Worm (Caenorhabditis elegans) whole organism, L4 larva: ENCODE results near the gene chhy-1.
A peak's percentile ranks its signal among the peaks of the same experiment; 100 is the strongest.

ENCODE experiments used
- F10B5.3 ChIP-seq: sonication (generic microtip); optimal IDR thresholded peaks from 2 replicates; lab custom pipeline; 2016; ENCODE audit warnings: mild to moderate bottlenecking, missing genetic modification characterization, missing compliant biosample characterization
- F26F4.8 ChIP-seq: fragments of 200-800 bp; sonication (Bioruptor generic); conservative IDR thresholded peaks from 2 replicates; pipeline ENCODE4 v1.3.6; 2022; ENCODE audit warnings: missing genetic modification characterization, missing compliant biosample characterization
- R02D3.7 ChIP-seq: fragments of 150-350 bp; sonication (generic microtip); optimal IDR thresholded peaks from 3 replicates; lab custom pipeline; 2014; ENCODE audit warnings: missing biosample characterization, missing genetic modification characterization
- T20F7.1 ChIP-seq: fragments of 200-800 bp; sonication (Bioruptor generic); optimal IDR thresholded peaks from 2 replicates; lab custom pipeline; 2018; ENCODE audit warnings: mild to moderate bottlenecking, missing genetic modification characterization, missing compliant biosample characterization
- T26A8.4 ChIP-seq: fragments of 200-800 bp; sonication (Bioruptor generic); IDR thresholded peaks from 2 replicates; pipeline ENCODE4 v1.3.6; 2022; ENCODE audit warnings: missing genetic modification characterization, missing compliant biosample characterization
- Y5F2A.4 ChIP-seq: fragments of 200-800 bp; sonication (Bioruptor generic); optimal IDR thresholded peaks from 2 replicates; lab custom pipeline; 2018; ENCODE audit warnings: mild to moderate bottlenecking, missing genetic modification characterization, missing compliant biosample characterization
- Y75B8A.6 ChIP-seq: fragments of 200-800 bp; sonication (Bioruptor generic); IDR thresholded peaks from 2 replicates; pipeline ENCODE4 v1.3.6; 2022; ENCODE audit warnings: missing genetic modification reagents, missing genetic modification characterization, missing compliant biosample characterization
- ZK337.2 ChIP-seq: fragments of 200-800 bp; sonication (Bioruptor generic); IDR thresholded peaks from 2 replicates; pipeline ENCODE4 v1.3.6; 2022; ENCODE audit warnings: missing genetic modification reagents, missing genetic modification characterization, missing compliant biosample characterization
- ZK546.5 ChIP-seq, 2 experiments: sonication (generic microtip); optimal IDR thresholded peaks; 2 replicates each; lab custom pipeline; 2017; ENCODE audit warnings: missing biosample characterization in 2 of 2, missing genetic modification characterization in 2 of 2
- aha-1 ChIP-seq: fragments of 150-350 bp; peaks from one replicate; lab custom pipeline; 2014; ENCODE audit warnings: missing biosample characterization, missing genetic modification characterization
- aly-2 ChIP-seq: sonication (generic microtip); optimal IDR thresholded peaks from 2 replicates; lab custom pipeline; 2018; ENCODE audit warnings: missing biosample characterization, missing genetic modification characterization
- ceh-28 ChIP-seq: fragments of 150-350 bp; optimal IDR thresholded peaks from 2 replicates; lab custom pipeline; 2014; ENCODE audit warnings: missing biosample characterization, missing genetic modification reagents, missing genetic modification characterization
- ceh-32 ChIP-seq: sonication (generic microtip); optimal IDR thresholded peaks from 2 replicates; lab custom pipeline; 2016; ENCODE audit warnings: mild to moderate bottlenecking, missing genetic modification characterization, missing compliant biosample characterization; ENCODE audit not compliant: poor library complexity
- ceh-62 ChIP-seq: sonication (generic microtip); optimal IDR thresholded peaks from 2 replicates; lab custom pipeline; 2017; ENCODE audit warnings: missing biosample characterization, missing genetic modification characterization
- cey-2 ChIP-seq: sonication (generic microtip); optimal IDR thresholded peaks from 3 replicates; lab custom pipeline; 2017; ENCODE audit warnings: missing genetic modification characterization, mild to moderate bottlenecking, missing compliant biosample characterization, antibody characterized with exemption, borderline replicate concordance; ENCODE audit not compliant: insufficient read depth
- ctbp-1 ChIP-seq: fragments of 200-800 bp; sonication (Bioruptor generic); IDR thresholded peaks from 2 replicates; pipeline ENCODE4 v1.3.6; 2022; ENCODE audit warnings: missing genetic modification reagents, missing genetic modification characterization, missing compliant biosample characterization
- daf-16 ChIP-seq, 3 experiments: sonication (generic microtip); optimal IDR thresholded peaks; 2 replicates each; lab custom pipeline; 2016 to 2017; ENCODE audit warnings: missing genetic modification characterization in 3 of 3, missing genetic modification reagents in 3 of 3, mild to moderate bottlenecking in 2 of 3, missing compliant biosample characterization in 2 of 3, missing biosample characterization in 1 of 3, moderate library complexity in 1 of 3
- dpl-1 ChIP-seq: fragments of 150-350 bp; optimal IDR thresholded peaks from 2 replicates; lab custom pipeline; 2014; ENCODE audit warnings: missing biosample characterization, missing genetic modification reagents, missing genetic modification characterization
- dve-1 ChIP-seq: sonication (generic microtip); optimal IDR thresholded peaks from 2 replicates; lab custom pipeline; 2017; ENCODE audit warnings: antibody characterized with exemption, mild to moderate bottlenecking, missing genetic modification characterization, missing compliant biosample characterization; ENCODE audit not compliant: insufficient read depth
- fkh-10 ChIP-seq: fragments of 150-350 bp; optimal IDR thresholded peaks from 2 replicates; lab custom pipeline; 2014; ENCODE audit warnings: missing biosample characterization, missing genetic modification reagents, missing genetic modification characterization
- hif-1 ChIP-seq, 2 experiments: sonication (generic microtip); optimal IDR thresholded peaks; 2 replicates each; lab custom pipeline; 2016 to 2017; ENCODE audit warnings: missing compliant biosample characterization in 2 of 2, missing genetic modification characterization in 2 of 2, missing genetic modification reagents in 2 of 2, missing genotype in 2 of 2, mild to moderate bottlenecking in 1 of 2
- hmg-1.1 ChIP-seq: fragments of 200-800 bp; sonication (Bioruptor generic); IDR thresholded peaks from 2 replicates; pipeline ENCODE4 v1.3.6; 2022; ENCODE audit warnings: missing genetic modification reagents, missing genetic modification characterization, missing compliant biosample characterization
- jun-1 ChIP-seq: fragments of 150-350 bp; optimal IDR thresholded peaks from 2 replicates; lab custom pipeline; 2014; ENCODE audit warnings: missing biosample characterization, missing genetic modification reagents, missing genetic modification characterization
- lin-13 ChIP-seq: fragments of 150-350 bp; optimal IDR thresholded peaks from 2 replicates; lab custom pipeline; 2014; ENCODE audit warnings: missing biosample characterization, missing genetic modification reagents, missing genetic modification characterization
- lin-15B ChIP-seq: fragments of 150-350 bp; sonication (generic microtip); optimal IDR thresholded peaks from 3 replicates; lab custom pipeline; 2014; ENCODE audit warnings: missing biosample characterization, missing genetic modification characterization
- lin-29 ChIP-seq: fragments of 200-800 bp; sonication (Bioruptor generic); IDR thresholded peaks from 2 replicates; pipeline ENCODE4 v1.3.6; 2022; ENCODE audit warnings: missing genetic modification reagents, missing genetic modification characterization, missing compliant biosample characterization
- lin-38 ChIP-seq: fragments of 200-800 bp; sonication (Bioruptor generic); IDR thresholded peaks from 2 replicates; pipeline ENCODE4 v1.3.6; 2022; ENCODE audit warnings: missing genetic modification reagents, missing genetic modification characterization, missing compliant biosample characterization
- lsy-2 ChIP-seq, 2 experiments: fragments of 150-350 bp in 1 of 2; sonication (generic microtip) in 1 of 2; optimal IDR thresholded peaks; 2 replicates each; lab custom pipeline; 2014 to 2017; ENCODE audit warnings: missing biosample characterization in 2 of 2, missing genetic modification characterization in 2 of 2
- mxl-2 ChIP-seq: fragments of 200-800 bp; sonication (Bioruptor generic); conservative IDR thresholded peaks from 2 replicates; pipeline ENCODE4 v1.3.6; 2022; ENCODE audit warnings: missing genetic modification reagents, missing genetic modification characterization, missing compliant biosample characterization
- nhr-102 ChIP-seq: sonication (generic microtip); optimal IDR thresholded peaks from 2 replicates; lab custom pipeline; 2016; ENCODE audit warnings: mild to moderate bottlenecking, missing genetic modification characterization, moderate library complexity, missing compliant biosample characterization
- nhr-11 ChIP-seq: fragments of 150-350 bp; optimal IDR thresholded peaks from 2 replicates; lab custom pipeline; 2014; ENCODE audit warnings: missing biosample characterization, missing genetic modification characterization
- nhr-111 ChIP-seq: fragments of 200-800 bp; sonication (Bioruptor generic); optimal IDR thresholded peaks from 2 replicates; lab custom pipeline; 2018; ENCODE audit warnings: mild to moderate bottlenecking, missing genetic modification characterization, missing compliant biosample characterization
- nhr-28 ChIP-seq: fragments of 150-350 bp; optimal IDR thresholded peaks from 2 replicates; lab custom pipeline; 2014; ENCODE audit warnings: missing biosample characterization, missing genetic modification characterization
- nhr-42 ChIP-seq: fragments of 200-800 bp; sonication (Bioruptor generic); IDR thresholded peaks from 2 replicates; pipeline ENCODE4 v1.3.6; 2022; ENCODE audit warnings: missing genetic modification characterization, missing compliant biosample characterization
- nhr-6 ChIP-seq: fragments of 150-350 bp; optimal IDR thresholded peaks from 2 replicates; lab custom pipeline; 2014; ENCODE audit warnings: missing biosample characterization, missing genetic modification characterization
- nhr-77 ChIP-seq: fragments of 150-350 bp; optimal IDR thresholded peaks from 2 replicates; lab custom pipeline; 2014; ENCODE audit warnings: missing biosample characterization, missing genetic modification characterization
- pqm-1 ChIP-seq: sonication (generic microtip); optimal IDR thresholded peaks from 2 replicates; lab custom pipeline; 2017; ENCODE audit warnings: missing biosample characterization, missing genetic modification characterization
- rbr-2 ChIP-seq: sonication (generic microtip); optimal IDR thresholded peaks from 2 replicates; lab custom pipeline; 2016; ENCODE audit warnings: missing genotype, missing genetic modification characterization, missing compliant biosample characterization
- saeg-2 ChIP-seq: fragments of 200-800 bp; sonication (Bioruptor generic); IDR thresholded peaks from 2 replicates; pipeline ENCODE4 v1.3.6; 2022; ENCODE audit warnings: missing genetic modification reagents, missing genetic modification characterization, missing compliant biosample characterization
- sdz-12 ChIP-seq: fragments of 200-800 bp; sonication (Bioruptor generic); optimal IDR thresholded peaks from 2 replicates; lab custom pipeline; 2018; ENCODE audit warnings: mild to moderate bottlenecking, missing genetic modification characterization, missing compliant biosample characterization
- set-16 ChIP-seq: fragments of 200-800 bp; sonication (Bioruptor generic); IDR thresholded peaks from 2 replicates; pipeline ENCODE4 v1.3.6; 2022; ENCODE audit warnings: missing genetic modification reagents, missing genetic modification characterization, missing compliant biosample characterization
- skn-1 ChIP-seq: fragments of 150-350 bp; optimal IDR thresholded peaks from 2 replicates; lab custom pipeline; 2014; ENCODE audit warnings: missing biosample characterization, missing genetic modification characterization
- snpc-1.2 ChIP-seq: fragments of 200-800 bp; sonication (Bioruptor generic); IDR thresholded peaks from 2 replicates; pipeline ENCODE4 v1.3.6; 2022; ENCODE audit warnings: missing genetic modification reagents, missing genetic modification characterization, missing compliant biosample characterization
- spr-1 ChIP-seq: sonication (generic microtip); optimal IDR thresholded peaks from 2 replicates; lab custom pipeline; 2016; ENCODE audit warnings: mild to moderate bottlenecking, missing genetic modification characterization, missing compliant biosample characterization
- spr-3 ChIP-seq: fragments of 200-800 bp; sonication (Bioruptor generic); optimal IDR thresholded peaks from 2 replicates; lab custom pipeline; 2018; ENCODE audit warnings: mild to moderate bottlenecking, missing genetic modification characterization, missing compliant biosample characterization
- tra-1 ChIP-seq: fragments of 200-800 bp; sonication (Bioruptor generic); IDR thresholded peaks from 2 replicates; pipeline ENCODE4 v1.3.6; 2022; ENCODE audit warnings: missing genetic modification reagents, missing genetic modification characterization, missing compliant biosample characterization
- vab-7 ChIP-seq: fragments of 200-800 bp; sonication (Bioruptor generic); IDR thresholded peaks from 2 replicates; pipeline ENCODE4 v1.3.6; 2022; ENCODE audit warnings: missing genetic modification reagents, missing genetic modification characterization, missing compliant biosample characterization
- zip-2 ChIP-seq: fragments of 150-350 bp; optimal IDR thresholded peaks from 2 replicates; lab custom pipeline; 2014; ENCODE audit warnings: missing biosample characterization, missing genetic modification characterization
- ztf-11 ChIP-seq: fragments of 150-350 bp; optimal IDR thresholded peaks from 2 replicates; lab custom pipeline; 2014; ENCODE audit warnings: missing biosample characterization, missing genetic modification characterization
- ztf-7 ChIP-seq: fragments of 150-350 bp; optimal IDR thresholded peaks from 2 replicates; lab custom pipeline; 2014; ENCODE audit warnings: missing biosample characterization, missing genetic modification characterization

Gene chhy-1

DNA sequence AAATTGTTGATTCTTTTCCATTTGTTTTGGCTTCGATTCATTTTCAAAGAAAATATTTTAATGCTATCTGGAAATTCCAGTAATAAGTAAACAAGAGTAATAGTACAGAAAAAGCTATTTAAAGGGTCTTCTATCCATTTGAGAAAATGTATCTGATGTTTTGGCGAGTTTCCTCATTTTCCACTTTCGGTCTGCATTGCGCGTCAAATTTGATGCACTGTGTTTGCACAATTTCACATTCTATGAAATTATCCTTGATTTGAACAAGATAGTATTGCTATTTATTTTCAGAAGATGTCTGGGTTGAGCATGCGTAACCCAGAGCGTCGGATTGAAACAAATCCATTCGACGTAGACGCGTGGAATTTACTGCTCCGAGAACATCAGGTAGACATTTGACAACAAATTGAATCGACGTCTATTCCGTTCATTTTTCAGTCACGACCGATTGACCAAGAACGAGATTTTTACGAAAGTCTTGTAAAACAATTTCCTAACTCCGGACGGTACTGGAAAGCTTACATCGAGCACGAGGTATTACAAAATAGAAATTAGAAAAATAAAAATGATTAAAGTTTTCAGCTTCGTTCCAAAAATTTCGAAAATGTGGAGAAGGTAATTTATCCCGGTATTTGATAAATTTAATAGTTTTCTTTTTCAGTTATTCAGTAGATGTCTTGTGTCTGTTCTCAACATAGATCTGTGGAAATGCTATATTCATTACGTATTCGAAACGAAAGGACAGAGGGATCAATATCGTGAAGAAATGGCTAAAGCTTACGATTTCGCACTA, 13.7 kb downstream of the chhy-1 start, which contains the start of gene suf-1 (continued):
- TF ChIP-seq T20F7.1 = no peak
- no peak for TF ChIP-seq hmg-1.1 (GFP tag; lab: Robert Waterston, UW)
- peak; percentile 80 for TF ChIP-seq lin-38 (GFP tag; lab: Robert Waterston, UW)
- TF ChIP-seq F10B5.3 (tag; lab: Kevin White, UChicago) = no peak
- no peak for TF ChIP-seq pqm-1
- TF ChIP-seq snpc-1.2 (GFP tag; lab: Robert Waterston, UW) = peak; percentile 72
- no peak for TF ChIP-seq nhr-42 (GFP tag; lab: Robert Waterston, UW)
- no peak for TF ChIP-seq lsy-2 (tag; optimal IDR thresholded peaks at IDR 0.05; lab: Kevin White, UChicago)
- TF ChIP-seq ceh-32 (tag; lab: Kevin White, UChicago) = no peak
- no peak for TF ChIP-seq ztf-11
- no peak for TF ChIP-seq spr-1 (tag; lab: Kevin White, UChicago)
- no peak for TF ChIP-seq ceh-62 (tag; lab: Kevin White, UChicago)
- no peak for TF ChIP-seq set-16
- no peak for TF ChIP-seq lin-29 (GFP tag; lab: Robert Waterston, UW)
- 0 out of 2 replicates have a peak, but pooled peaks have one; percentile 23 for TF ChIP-seq Y75B8A.6 (GFP tag; lab: Robert Waterston, UW)
- peak; percentile 80 for TF ChIP-seq aha-1 (tag; lab: Kevin White, UChicago)
- no peak for TF ChIP-seq hif-1 (tag; optimal IDR thresholded peaks at IDR 0.05; lab: Kevin White, UChicago)
- peak; percentile 50 for TF ChIP-seq T26A8.4
- TF ChIP-seq fkh-10 = no peak
- TF ChIP-seq lin-13 = peak; percentile 68
- no peak for TF ChIP-seq R02D3.7 (tag; lab: Kevin White, UChicago)
- TF ChIP-seq nhr-111 (GFP tag; lab: Kevin White, UChicago) = no peak
- TF ChIP-seq dve-1 (tag; lab: Kevin White, UChicago) = no peak
- TF ChIP-seq F26F4.8 (GFP tag; lab: Robert Waterston, UW) = no peak
- TF ChIP-seq zip-2 = no peak
- TF ChIP-seq mxl-2 = no peak
- TF ChIP-seq ceh-28 (tag; lab: Kevin White, UChicago) = no peak
- TF ChIP-seq spr-3 (GFP tag; lab: Kevin White, UChicago) = peak; percentile 46
- TF ChIP-seq nhr-77 (tag; lab: Kevin White, UChicago) = no peak
- no peak for TF ChIP-seq nhr-28 (tag; lab: Kevin White, UChicago)
- peak; percentile 30 for TF ChIP-seq dpl-1
- TF ChIP-seq daf-16 (GFP tag; optimal IDR thresholded peaks at IDR 0.05; lab: Kevin White, UChicago) = no peak
- no peak for TF ChIP-seq daf-16 (tag; optimal IDR thresholded peaks at IDR 0.05; lab: Kevin White, UChicago)
- TF ChIP-seq sdz-12 (GFP tag; lab: Kevin White, UChicago) = no peak
- no peak for TF ChIP-seq cey-2
- TF ChIP-seq nhr-6 (tag; lab: Kevin White, UChicago) = no peak
- TF ChIP-seq jun-1 = no peak
- no peak for TF ChIP-seq skn-1
- no peak for TF ChIP-seq aly-2 (tag; lab: Kevin White, UChicago)
- no peak for TF ChIP-seq ZK546.5 (tag; optimal IDR thresholded peaks at IDR 0.05; lab: Kevin White, UChicago)
- TF ChIP-seq lin-15B (tag; lab: Kevin White, UChicago) = no peak
- no peak for TF ChIP-seq nhr-11 (tag; lab: Kevin White, UChicago)
- TF ChIP-seq ctbp-1 (GFP tag; lab: Robert Waterston, UW) = peak; percentile 36; the same call in 1 of the 2 replicates
- TF ChIP-seq ZK337.2 = no peak
- TF ChIP-seq ztf-7 (tag; lab: Kevin White, UChicago) = no peak
- TF ChIP-seq vab-7 = 0 out of 2 replicates have a peak, but pooled peaks have one; percentile 13
- TF ChIP-seq saeg-2 (GFP tag; lab: Robert Waterston, UW) = no peak
- no peak for TF ChIP-seq nhr-102
- 0 out of 2 replicates have a peak, but pooled peaks have one; percentile 47 for TF ChIP-seq tra-1 (GFP tag; lab: Robert Waterston, UW)
- TF ChIP-seq rbr-2 = no peak
- peak; percentile 21 for TF ChIP-seq Y5F2A.4 (GFP tag; lab: Kevin White, UChicago)
